Fruit fly (Drosophila melanogaster) whole organism, adult: ENCODE data around the gene CG10252.

ENCODE experiments used
- CG11617 ChIP-seq: fragments of 200-800 bp; sonication (Bioruptor generic); optimal IDR thresholded peaks from 2 replicates; lab custom pipeline; 2017; ENCODE audit warnings: mild to moderate bottlenecking, missing biosample characterization, missing genetic modification reagents, missing genetic modification characterization
- CG1620 ChIP-seq: fragments of 200-800 bp; sonication (Bioruptor generic); optimal IDR thresholded peaks from 2 replicates; lab custom pipeline; 2016; ENCODE audit warnings: missing biosample characterization, missing genetic modification characterization
- Hr96 ChIP-seq: fragments of 200-800 bp; sonication (Bioruptor generic); optimal IDR thresholded peaks from 2 replicates; lab custom pipeline; 2016; ENCODE audit warnings: missing biosample characterization, missing genetic modification characterization
- Mnt ChIP-seq: fragments of 200-800 bp; sonication (Bioruptor generic); optimal IDR thresholded peaks from 2 replicates; lab custom pipeline; 2016; ENCODE audit warnings: missing biosample characterization, mild to moderate bottlenecking, missing genetic modification characterization
- bab1 ChIP-seq: fragments of 200-800 bp; sonication (Bioruptor generic); optimal IDR thresholded peaks from 3 replicates; lab custom pipeline; 2019; ENCODE audit warnings: missing biosample characterization, mild to moderate bottlenecking, missing genetic modification characterization, moderate library complexity

dm6 chr3R:23722680-23723372 lies 26.8 kb upstream of the CG10252 start, which contains the start of gene CG10365:
- TF ChIP-seq CG11617 (GFP tag; lab: Kevin White, UChicago), result no peak
- TF ChIP-seq Hr96 (GFP tag; lab: Kevin White, UChicago), result no peak
- no peak for TF ChIP-seq Mnt (GFP tag; lab: Kevin White, UChicago)
- TF ChIP-seq bab1, result no peak
- TF ChIP-seq CG1620 (GFP tag; lab: Kevin White, UChicago), result no peak
